Worm (Caenorhabditis elegans): ENCODE results near the gene Y54F10BM.22.
A peak's percentile ranks its signal among the peaks of the same experiment; 100 is the strongest.

The Y54F10BM.22 gene

ce11 chrIII:2280569-2280968 is at the start of gene Y54F10BM.22:
Y54F10BM.22 (plus strand) TSS chrIII:2280899.
- TF ChIP-seq zip-8 (tag; optimal IDR thresholded peaks at IDR 0.05) (peak; percentile 8), pha-4 (tag; optimal IDR thresholded peaks at IDR 0.05) (no peak)

- no peak for TF ChIP-seq tbx-8 (GFP tag; optimal IDR thresholded peaks at IDR 0.05)
- TF ChIP-seq mab-5 (tag; optimal IDR thresholded peaks at IDR 0.05): no peak
These were observed 48.3 kb upstream of the Y54F10BM.22 start, which contains the start of gene fbxa-47 for ce11 chrIII:2232360-2232759. fbxa-47 (minus strand) TSS chrIII:2232460.

ce11 chrIII:2233399-2233798 is 47.3 kb upstream of the Y54F10BM.22 start:
- no peak for TF ChIP-seq ceh-83 (GFP tag; optimal IDR thresholded peaks at IDR 0.05)
- no peak for TF ChIP-seq lsy-2 (tag; optimal IDR thresholded peaks at IDR 0.05)
- no peak for TF ChIP-seq snpc-4 (tag; optimal IDR thresholded peaks at IDR 0.05)
- TF ChIP-seq hlh-1 (tag; optimal IDR thresholded peaks at IDR 0.05): no peak
- no peak for TF ChIP-seq bed-3 (GFP tag; optimal IDR thresholded peaks at IDR 0.05)
- no peak for TF ChIP-seq cnd-1 (tag; optimal IDR thresholded peaks at IDR 0.05)

ce11 chrIII:2234192-2234934 is 46.3 kb upstream of the Y54F10BM.22 start, which contains the start of gene C39B5.2:
C39B5.2 (plus strand) TSS chrIII:2234884.
- TF ChIP-seq ztf-11 (tag; optimal IDR thresholded peaks at IDR 0.05) (peak; percentile 38), unc-62 (GFP tag; optimal IDR thresholded peaks at IDR 0.05) (no peak), zip-8 (tag; optimal IDR thresholded peaks at IDR 0.05) (peak; percentile 99), pha-4 (tag; optimal IDR thresholded peaks at IDR 0.05) (no peak), ceh-39 (tag; optimal IDR thresholded peaks at IDR 0.05) (peak; percentile 80), elt-3 (tag; optimal IDR thresholded peaks at IDR 0.05) (no peak), ceh-83 (GFP tag; optimal IDR thresholded peaks at IDR 0.05) (no peak), lin-13 (tag; optimal IDR thresholded peaks at IDR 0.05) (peak; percentile 28), lsy-2 (tag; optimal IDR thresholded peaks at IDR 0.05) (no peak), mep-1 (tag; optimal IDR thresholded peaks at IDR 0.05) (peak; percentile 12), blmp-1 (tag; optimal IDR thresholded peaks at IDR 0.05) (no peak), nhr-28 (tag; optimal IDR thresholded peaks at IDR 0.05) (no peak), elt-1 (tag; optimal IDR thresholded peaks at IDR 0.05; ENCODE audit: borderline replicate concordance, insufficient read depth) (no peak), M03D4.4 (tag; optimal IDR thresholded peaks at IDR 0.05) (no peak), cnd-1 (tag; optimal IDR thresholded peaks at IDR 0.05) (peak; percentile 78), hlh-1 (tag; optimal IDR thresholded peaks at IDR 0.05) (no peak), nhr-2 (tag; optimal IDR thresholded peaks at IDR 0.05) (peak; percentile 96), lin-32 (GFP tag; optimal IDR thresholded peaks at IDR 0.05) (no peak), unc-120 (tag; optimal IDR thresholded peaks at IDR 0.05; ENCODE audit: poor library complexity, severe bottlenecking) (no peak), nhr-237 (tag; optimal IDR thresholded peaks at IDR 0.05) (no peak), flh-1 (GFP tag; optimal IDR thresholded peaks at IDR 0.05) (no peak), nhr-12 (tag; optimal IDR thresholded peaks at IDR 0.05) (no peak), mab-5 (tag; optimal IDR thresholded peaks at IDR 0.05) (no peak), unc-39 (tag; optimal IDR thresholded peaks at IDR 0.05) (no peak), mls-2 (tag; optimal IDR thresholded peaks at IDR 0.05) (no peak), sptf-1 (tag; optimal IDR thresholded peaks at IDR 0.05) (no peak), snpc-4 (tag; optimal IDR thresholded peaks at IDR 0.05) (no peak), bed-3 (GFP tag; optimal IDR thresholded peaks at IDR 0.05) (no peak)

- TF ChIP-seq cnd-1 (tag; optimal IDR thresholded peaks at IDR 0.05) (no peak), mep-1 (tag; optimal IDR thresholded peaks at IDR 0.05) (no peak), lsy-2 (tag; optimal IDR thresholded peaks at IDR 0.05) (no peak), pha-4 (tag; optimal IDR thresholded peaks at IDR 0.05) (no peak), elt-1 (tag; optimal IDR thresholded peaks at IDR 0.05; ENCODE audit: borderline replicate concordance, insufficient read depth) (no peak), sptf-1 (tag; optimal IDR thresholded peaks at IDR 0.05) (no peak), ces-1 (GFP tag; optimal IDR thresholded peaks at IDR 0.05) (no peak)
These were observed 41.0 kb upstream of the Y54F10BM.22 start, which contains the start of gene C39B5.10 for ce11 chrIII:2239587-2240144. C39B5.10 (minus strand) TSS chrIII:2239637.

All from whole organism, mixed stage, embryonic.